Fruit fly (Drosophila melanogaster): ENCODE measurements around the gene CG7567.

CG7567 gene

DNA sequence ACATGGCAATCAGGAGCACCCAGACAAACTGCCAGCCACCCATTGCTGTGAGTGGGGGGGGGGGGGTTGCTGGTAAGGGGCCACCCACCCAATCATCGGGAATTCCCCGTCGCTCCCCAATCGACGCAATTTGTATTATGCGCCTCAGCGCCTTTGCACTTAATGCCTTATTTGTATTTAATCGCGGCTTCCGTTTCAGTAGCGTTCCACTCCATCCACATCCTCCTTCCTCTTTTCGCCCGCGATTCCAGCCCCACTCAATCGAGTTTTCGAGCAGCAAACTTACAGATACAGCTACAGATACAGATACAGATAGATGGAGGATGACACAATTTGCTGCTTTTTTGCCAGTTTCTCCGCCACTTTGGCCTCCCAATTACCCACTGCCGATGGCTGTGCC lies 23.1 kb upstream of the CG7567 start:
- no peak for TF ChIP-seq CG17186 (GFP tag; optimal IDR thresholded peaks at IDR 0.05)
- no peak for TF ChIP-seq Hey (tag; optimal IDR thresholded peaks at IDR 0.05)
- TF ChIP-seq toy (GFP tag; IDR thresholded peaks at IDR 0.05), result 0 out of 2 replicates have a peak, but pooled peaks have one; percentile 7
- peak; percentile 64 for TF ChIP-seq abd-A (tag; optimal IDR thresholded peaks at IDR 0.05)
- no peak for TF ChIP-seq H15 (GFP tag; IDR thresholded peaks at IDR 0.05)
- no peak for TF ChIP-seq CG15269 (tag; optimal IDR thresholded peaks at IDR 0.05)
- no peak for TF ChIP-seq CG17912 (GFP tag; optimal IDR thresholded peaks at IDR 0.05)
- TF ChIP-seq CG31388 (GFP tag; optimal IDR thresholded peaks at IDR 0.05), result no peak
- TF ChIP-seq ac (GFP tag; optimal IDR thresholded peaks at IDR 0.05), result no peak
- TF ChIP-seq crol (GFP tag; IDR thresholded peaks at IDR 0.05), result peak; percentile 40; the same call in 1 of the 2 replicates
- peak; percentile 56 for TF ChIP-seq Hr39 (optimal IDR thresholded peaks at IDR 0.05)
- no peak for TF ChIP-seq gem (tag; optimal IDR thresholded peaks at IDR 0.05)

DNA sequence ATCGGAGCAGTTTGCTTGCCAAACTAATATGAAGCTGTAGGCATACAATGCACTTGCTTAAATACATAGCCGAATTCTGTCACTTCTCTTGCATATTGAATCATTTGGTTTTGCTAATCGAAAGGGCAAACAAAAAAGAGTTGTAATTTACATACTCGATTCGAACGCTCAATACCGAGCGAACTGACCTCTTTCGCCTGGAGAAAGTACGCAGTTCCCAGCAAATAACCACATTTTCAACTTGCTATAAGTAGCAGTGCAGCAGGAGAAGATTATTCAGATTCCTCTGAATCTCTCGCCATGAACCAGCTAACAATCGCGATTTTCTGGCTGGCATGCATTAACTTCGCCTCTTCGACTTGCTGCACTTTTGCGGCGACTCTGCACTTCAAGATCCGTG lies 20.3 kb upstream of the CG7567 start, which contains the start of gene Diedel2:
Gene Diedel2 (plus strand): TSS at position 301 of the 400 bp plus-strand sequence.
- TF ChIP-seq Oli (tag; optimal IDR thresholded peaks at IDR 0.05) (no peak), Nf-YC (tag; optimal IDR thresholded peaks at IDR 0.05) (no peak), Mad (GFP tag; optimal IDR thresholded peaks at IDR 0.05) (no peak), crc (GFP tag; optimal IDR thresholded peaks at IDR 0.05) (no peak), CG7745 (tag; optimal IDR thresholded peaks at IDR 0.05) (no peak), CG8388 (GFP tag; optimal IDR thresholded peaks at IDR 0.05) (no peak), unc-4 (GFP tag; IDR thresholded peaks at IDR 0.05; ENCODE audit: partially characterized antibody) (no peak)

DNA sequence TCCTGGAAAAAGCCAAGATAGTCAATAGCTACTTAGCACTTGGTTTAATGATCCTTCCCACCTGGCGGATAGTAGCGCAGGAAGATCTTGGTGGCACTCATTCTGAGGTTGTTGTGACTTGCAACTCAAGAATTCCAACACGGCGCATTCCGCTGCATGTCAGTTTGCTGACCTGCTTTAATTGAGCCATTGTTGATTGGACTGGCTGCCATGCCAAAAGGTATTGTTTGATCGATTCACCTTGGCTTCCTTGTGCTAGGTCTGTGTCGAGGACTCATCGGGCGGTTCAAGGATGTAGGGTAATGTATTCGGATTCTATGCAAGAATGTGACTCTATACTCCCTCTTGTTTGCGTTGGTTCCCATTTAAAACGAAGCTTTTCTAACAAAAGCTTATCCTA lies 12.9 kb upstream of the CG7567 start, which contains the start of gene CG7568:
Gene CG7568 (minus strand): TSS at position 101 of the 400 bp plus-strand sequence.
- TF ChIP-seq Drgx (GFP tag; IDR thresholded peaks at IDR 0.05) (no peak), CG3847 (GFP tag; IDR thresholded peaks at IDR 0.05) (no peak), CG2129 (GFP tag; IDR thresholded peaks at IDR 0.05; ENCODE audit: partially characterized antibody) (no peak), ci (GFP tag; IDR thresholded peaks at IDR 0.05) (no peak), CG18476 (GFP tag; optimal IDR thresholded peaks at IDR 0.05) (no peak), CG9876 (GFP tag; optimal IDR thresholded peaks at IDR 0.05) (no peak), nmo (GFP tag; optimal IDR thresholded peaks at IDR 0.05) (no peak), gsb-n (tag; optimal IDR thresholded peaks at IDR 0.05) (no peak), jing (GFP tag; optimal IDR thresholded peaks at IDR 0.05) (no peak), Hmx (GFP tag; optimal IDR thresholded peaks at IDR 0.05) (no peak), Opbp (GFP tag; IDR thresholded peaks at IDR 0.05; ENCODE audit: partially characterized antibody) (no peak), fru (optimal IDR thresholded peaks at IDR 0.05) (no peak), Kr (GFP tag; optimal IDR thresholded peaks at IDR 0.05) (no peak), Usf (GFP tag; optimal IDR thresholded peaks at IDR 0.05) (no peak), CG17912 (GFP tag; optimal IDR thresholded peaks at IDR 0.05) (no peak), CG13296 (GFP tag; optimal IDR thresholded peaks at IDR 0.05) (no peak), Poxn (GFP tag; IDR thresholded peaks at IDR 0.05) (no peak)

DNA sequence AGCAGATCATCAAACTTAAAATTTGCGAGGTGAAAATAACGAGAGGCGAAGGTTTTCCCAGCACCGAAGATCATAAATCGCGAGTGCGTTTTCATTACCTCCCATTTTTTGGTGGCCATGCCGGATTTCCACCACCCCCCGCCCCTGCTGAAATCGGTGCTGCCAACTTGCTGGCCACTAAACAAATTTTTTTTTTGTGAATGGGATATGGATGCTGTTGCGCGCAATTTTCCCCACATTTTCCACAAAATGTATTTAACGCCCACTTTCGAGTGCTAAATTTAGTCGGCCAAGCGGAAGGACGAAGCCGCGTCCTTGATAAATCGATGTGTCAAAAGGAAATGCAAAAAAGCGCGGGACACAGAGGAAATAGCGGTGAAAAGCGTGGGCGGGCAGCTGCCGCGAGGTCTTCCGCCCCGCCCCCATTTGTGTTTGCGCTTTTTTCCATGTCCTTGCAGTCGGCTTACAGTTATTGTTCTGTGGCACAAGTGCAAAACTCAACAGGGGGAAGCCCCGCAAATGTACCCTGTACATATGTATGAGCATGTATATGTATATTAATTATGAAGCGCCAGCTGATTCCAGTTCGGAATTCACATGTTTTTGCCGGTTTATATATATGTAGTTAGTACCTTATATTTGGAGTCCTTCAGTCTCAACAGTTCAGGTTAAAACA lies 4.4 kb upstream of the CG7567 start:
- TF ChIP-seq HmgZ (tag; optimal IDR thresholded peaks at IDR 0.05) (no peak), lmd (GFP tag; IDR thresholded peaks at IDR 0.05) (no peak), CG11398 (GFP tag; optimal IDR thresholded peaks at IDR 0.05) (no peak), p53 (GFP tag; optimal IDR thresholded peaks at IDR 0.05) (no peak), gro (GFP tag; optimal IDR thresholded peaks at IDR 0.05) (no peak), Med (GFP tag) (peak; percentile 81), CG13287 (GFP tag; IDR thresholded peaks at IDR 0.05; ENCODE audit: partially characterized antibody) (no peak), Hey (tag; optimal IDR thresholded peaks at IDR 0.05) (no peak), CG15011 (GFP tag; optimal IDR thresholded peaks at IDR 0.05) (no peak), Drgx (GFP tag; IDR thresholded peaks at IDR 0.05) (peak; percentile 66), mld (GFP tag; IDR thresholded peaks at IDR 0.05; ENCODE audit: partially characterized antibody) (0 out of 3 replicates have a peak, but pooled peaks have one; percentile 35), CG10274 (GFP tag; optimal IDR thresholded peaks at IDR 0.05) (no peak), Vsx1 (GFP tag; optimal IDR thresholded peaks at IDR 0.05) (no peak), cg (GFP tag; optimal IDR thresholded peaks at IDR 0.05) (peak; percentile 25), CG32532 (GFP tag; IDR thresholded peaks at IDR 0.05) (no peak)
